Fruit fly (Drosophila melanogaster) whole organism, wandering third instar larva: ENCODE results near the gene Pmi.

Source experiments
- CrebA ChIP-seq: fragments of 200-800 bp; sonication (Bioruptor generic); optimal IDR thresholded peaks from 2 replicates; lab custom pipeline; 2016; ENCODE audit warnings: missing biosample characterization, mild to moderate bottlenecking, missing genetic modification characterization, borderline replicate concordance
- Hr78 ChIP-seq: fragments of >200 bp; optimal IDR thresholded peaks from 2 replicates; lab custom pipeline; 2017; ENCODE audit warnings: missing biosample characterization, missing genetic modification characterization
- Mio ChIP-seq: sonication (Bioruptor generic); optimal IDR thresholded peaks from 2 replicates; lab custom pipeline; 2016; ENCODE audit warnings: missing biosample characterization, missing genetic modification characterization
- N ChIP-seq: fragments of >200 bp; optimal IDR thresholded peaks from 2 replicates; lab custom pipeline; 2018; ENCODE audit warnings: missing biosample characterization, missing external identifiers, missing genetic modification characterization
- h ChIP-seq: fragments of 200-800 bp; sonication (Bioruptor generic); optimal IDR thresholded peaks from 3 replicates; lab custom pipeline; 2016; ENCODE audit warnings: missing biosample characterization, mild to moderate bottlenecking, missing genetic modification characterization
- jim ChIP-seq: fragments of 175-275, 200-325 bp; sonication (Bioruptor generic); optimal IDR thresholded peaks from 2 replicates; lab custom pipeline; 2016; ENCODE audit warnings: missing biosample characterization, mild to moderate bottlenecking, missing genetic modification characterization
- lola ChIP-seq: fragments of >200 bp; optimal IDR thresholded peaks from 2 replicates; lab custom pipeline; 2017; ENCODE audit warnings: missing biosample characterization, missing genetic modification characterization
- pan ChIP-seq: fragments of >200 bp; optimal IDR thresholded peaks from 2 replicates; lab custom pipeline; 2017
- psq ChIP-seq: fragments of 200-800 bp; sonication (Bioruptor generic); optimal IDR thresholded peaks from 3 replicates; lab custom pipeline; 2017; ENCODE audit warnings: missing biosample characterization, mild to moderate bottlenecking, missing genetic modification characterization, moderate library complexity
- usp ChIP-seq: fragments of >200 bp; optimal IDR thresholded peaks from 2 replicates; lab custom pipeline; 2017; ENCODE audit warnings: missing biosample characterization, missing genetic modification characterization

DNA sequence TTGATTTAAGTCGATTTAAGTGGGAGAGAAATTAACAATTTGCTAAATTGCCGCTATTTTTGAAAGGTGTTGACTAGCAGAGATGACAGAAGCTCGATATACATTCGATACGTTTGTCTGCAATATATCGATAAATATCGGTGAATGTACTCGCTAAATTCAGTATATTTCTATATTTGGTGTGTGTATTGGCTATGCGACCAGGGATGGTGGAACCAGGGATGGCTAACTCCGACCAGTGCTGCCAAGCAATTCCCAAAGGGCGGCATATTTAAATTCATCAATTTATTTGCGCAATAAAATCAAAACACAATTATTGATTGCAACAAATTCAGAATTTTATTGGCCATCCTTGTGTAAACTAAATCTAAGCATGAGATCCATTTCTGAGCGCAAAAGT lies 33.2 kb downstream of the Pmi start, which contains the start of gene mad2:
- TF ChIP-seq psq (GFP tag; lab: Kevin White, UChicago) (no peak), jim (no peak), N (no peak), lola (GFP tag; lab: Kevin White, UChicago) (no peak), Mio (GFP tag; lab: Kevin White, UChicago) (no peak), Hr78 (GFP tag; lab: Kevin White, UChicago) (no peak), CrebA (GFP tag; lab: Kevin White, UChicago) (no peak), h (no peak), pan (no peak), usp (GFP tag; lab: Kevin White, UChicago) (no peak)
